Fruit fly (Drosophila melanogaster) whole organism, embryonic: Measurements from ENCODE around the gene Col4a1.
A peak's percentile ranks its signal among the peaks of the same experiment; 100 is the strongest.

Experiments used
- Antp ChIP-seq: fragments of 200-800 bp; sonication (Bioruptor generic); optimal IDR thresholded peaks from 3 replicates; lab custom pipeline; 2016; ENCODE audit warnings: missing biosample characterization, missing genetic modification characterization
- Awh ChIP-seq: fragments of 200-800 bp; sonication (Bioruptor generic); IDR thresholded peaks from 2 replicates; pipeline ENCODE4, ENCODE4 v1.3.6; 2022; ENCODE audit warnings: missing biosample characterization, missing genetic modification characterization
- CG10321 ChIP-seq: fragments of 200-800 bp; sonication (Bioruptor generic); IDR thresholded peaks from 2 replicates; pipeline ENCODE4 v1.3.6; 2022; ENCODE audit warnings: missing biosample characterization, missing genetic modification characterization
- CG10654 ChIP-seq: fragments of 200-800 bp; sonication (Bioruptor generic); optimal IDR thresholded peaks from 2 replicates; lab custom pipeline; 2016; ENCODE audit warnings: missing biosample characterization, missing genetic modification characterization
- CG10959 ChIP-seq: fragments of 200-800 bp; sonication (Bioruptor generic); IDR thresholded peaks from 2 replicates; pipeline ENCODE4 v1.3.6; 2022; ENCODE audit warnings: missing biosample characterization, missing genetic modification characterization
- CG12155 ChIP-seq: fragments of 200-800 bp; sonication (Bioruptor generic); optimal IDR thresholded peaks from 3 replicates; lab custom pipeline; 2016; ENCODE audit warnings: missing biosample characterization, missing genetic modification characterization
- CG12942 ChIP-seq: fragments of 200-800 bp; sonication (Bioruptor generic); optimal IDR thresholded peaks from 3 replicates; lab custom pipeline; 2016; ENCODE audit warnings: missing biosample characterization, missing genetic modification characterization
- CG15269 ChIP-seq: fragments of 200-800 bp; sonication (Bioruptor generic); optimal IDR thresholded peaks from 2 replicates; lab custom pipeline; 2018; ENCODE audit warnings: missing biosample characterization, mild to moderate bottlenecking, missing genetic modification characterization, moderate library complexity
- CG15514 ChIP-seq: fragments of 200-800 bp; sonication (Bioruptor generic); optimal IDR thresholded peaks from 3 replicates; lab custom pipeline; 2017; ENCODE audit warnings: missing biosample characterization, missing genetic modification characterization, mild to moderate bottlenecking, moderate library complexity, missing genetic modification reagents
- CG15696 ChIP-seq: fragments of 200-800 bp; sonication (Bioruptor generic); optimal IDR thresholded peaks from 2 replicates; lab custom pipeline; 2019; ENCODE audit warnings: missing biosample characterization, mild to moderate bottlenecking, missing genetic modification characterization, moderate library complexity
- CG1603 ChIP-seq: fragments of 200-800 bp; sonication (Bioruptor generic); optimal IDR thresholded peaks from 2 replicates; lab custom pipeline; 2019; ENCODE audit warnings: missing biosample characterization, mild to moderate bottlenecking, missing genetic modification characterization, moderate library complexity
- CG1647 ChIP-seq: fragments of 200-800 bp; sonication (Bioruptor generic); optimal IDR thresholded peaks from 3 replicates; lab custom pipeline; 2016; ENCODE audit warnings: missing biosample characterization, missing genetic modification characterization
- CG1832 ChIP-seq: fragments of 200-800 bp; sonication (Bioruptor generic); optimal IDR thresholded peaks from 2 replicates; lab custom pipeline; 2017; ENCODE audit warnings: missing biosample characterization, mild to moderate bottlenecking, missing genetic modification characterization, inconsistent platforms
- CG2678 ChIP-seq: fragments of 200-800 bp; sonication (Bioruptor generic); optimal IDR thresholded peaks from 3 replicates; lab custom pipeline; 2019; ENCODE audit warnings: missing biosample characterization, mild to moderate bottlenecking, missing genetic modification characterization, moderate library complexity
- CG3163 ChIP-seq: fragments of 200-800 bp; sonication (Bioruptor generic); optimal IDR thresholded peaks from 3 replicates; lab custom pipeline; 2016; ENCODE audit warnings: missing biosample characterization, missing genetic modification characterization
- CG7963 ChIP-seq: fragments of 200-800 bp; sonication (Bioruptor generic); IDR thresholded peaks from 3 replicates; pipeline ENCODE4 v1.3.6; 2022; ENCODE audit warnings: missing biosample characterization, missing genetic modification characterization; ENCODE audit not compliant: partially characterized antibody
- CG8388 ChIP-seq: fragments of 200-800 bp; sonication (Bioruptor generic); optimal IDR thresholded peaks from 2 replicates; lab custom pipeline; 2019; ENCODE audit warnings: missing biosample characterization, mild to moderate bottlenecking, missing genetic modification characterization, moderate library complexity
- CG8944 ChIP-seq: fragments of 200-800 bp; sonication (Bioruptor generic); optimal IDR thresholded peaks from 3 replicates; lab custom pipeline; 2016; ENCODE audit warnings: missing biosample characterization, missing genetic modification characterization
- CG9876 ChIP-seq: fragments of 200-800 bp; sonication (Bioruptor generic); optimal IDR thresholded peaks from 2 replicates; lab custom pipeline; 2016; ENCODE audit warnings: missing biosample characterization, missing genetic modification characterization
- CHES-1-like ChIP-seq: fragments of 200-800 bp; sonication (Bioruptor generic); optimal IDR thresholded peaks from 2 replicates; lab custom pipeline; 2016; ENCODE audit warnings: missing biosample characterization, missing genetic modification characterization
- ERR ChIP-seq: fragments of 200-800 bp; sonication (Bioruptor generic); optimal IDR thresholded peaks from 2 replicates; lab custom pipeline; 2016; ENCODE audit warnings: missing biosample characterization, missing genetic modification characterization
- Ets65A ChIP-seq: fragments of 200-800 bp; sonication (Bioruptor generic); peaks from one replicate; lab custom pipeline; 2016; ENCODE audit warnings: missing biosample characterization, missing genetic modification characterization
- Mes4 ChIP-seq: fragments of 200-800 bp; sonication (Bioruptor generic); optimal IDR thresholded peaks from 2 replicates; lab custom pipeline; 2016; ENCODE audit warnings: missing biosample characterization, missing genetic modification characterization
- Mrtf ChIP-seq: fragments of 200-800 bp; sonication (Bioruptor generic); IDR thresholded peaks from 3 replicates; pipeline ENCODE4 v1.3.6; 2022; ENCODE audit warnings: missing biosample characterization, missing genetic modification characterization
- Opbp ChIP-seq: fragments of 200-800 bp; sonication (Bioruptor generic); IDR thresholded peaks from 3 replicates; pipeline ENCODE4 v1.3.6; 2022; ENCODE audit warnings: missing biosample characterization, missing genetic modification characterization; ENCODE audit not compliant: partially characterized antibody
- Taf1 ChIP-seq: fragments of 200-800 bp; sonication (Bioruptor generic); IDR thresholded peaks from 2 replicates; pipeline ENCODE4 v1.3.6; 2022; ENCODE audit warnings: missing biosample characterization, missing genetic modification characterization
- az2 ChIP-seq: fragments of 200-800 bp; sonication (Bioruptor generic); optimal IDR thresholded peaks from 3 replicates; lab custom pipeline; 2016; ENCODE audit warnings: missing biosample characterization, missing genetic modification characterization
- br ChIP-seq: fragments of >200 bp; optimal IDR thresholded peaks from 2 replicates; lab custom pipeline; 2017
- cas ChIP-seq: fragments of 200-800 bp; sonication (Bioruptor generic); IDR thresholded peaks from 2 replicates; pipeline ENCODE4 v1.3.6; 2022; ENCODE audit warnings: missing biosample characterization, missing genetic modification characterization
- caup ChIP-seq: fragments of 200-800 bp; sonication (Bioruptor generic); optimal IDR thresholded peaks from 3 replicates; lab custom pipeline; 2017; ENCODE audit warnings: missing biosample characterization, mild to moderate bottlenecking, missing genetic modification characterization, moderate library complexity; ENCODE audit not compliant: severe bottlenecking
- chm ChIP-seq: fragments of 200-800 bp; sonication (Bioruptor generic); IDR thresholded peaks from 2 replicates; pipeline ENCODE4 v1.3.6; 2022; ENCODE audit warnings: missing biosample characterization, missing genetic modification characterization
- cwo ChIP-seq: fragments of 200-800 bp; sonication (Bioruptor generic); optimal IDR thresholded peaks from 3 replicates; lab custom pipeline; 2017; ENCODE audit warnings: missing biosample characterization, missing genetic modification characterization, mild to moderate bottlenecking, moderate library complexity, missing genetic modification reagents
- dm ChIP-seq: fragments of 200-800 bp; sonication (Bioruptor generic); optimal IDR thresholded peaks from 3 replicates; lab custom pipeline; 2016; ENCODE audit warnings: missing biosample characterization, missing genetic modification characterization
- dpn ChIP-seq, 2 experiments: fragments of 200-800 bp; sonication (Bioruptor generic); optimal IDR thresholded peaks; 3 replicates each; lab custom pipeline; 2016; ENCODE audit warnings: missing biosample characterization in 2 of 2, missing genetic modification characterization in 2 of 2
- esg ChIP-seq: fragments of 200-800 bp; sonication (Bioruptor generic); conservative IDR thresholded peaks from 2 replicates; pipeline ENCODE4 v1.3.6; 2022; ENCODE audit warnings: missing biosample characterization, missing genetic modification characterization
- ewg ChIP-seq: fragments of 200-800 bp; sonication (Bioruptor generic); optimal IDR thresholded peaks from 3 replicates; lab custom pipeline; 2017; ENCODE audit warnings: mild to moderate bottlenecking, missing biosample characterization, missing genetic modification reagents, missing genetic modification characterization
- gt ChIP-seq: fragments of 200-800 bp; sonication (Bioruptor generic); IDR thresholded peaks from 2 replicates; pipeline ENCODE4 v1.3.6; 2022; ENCODE audit warnings: missing biosample characterization, missing genetic modification characterization
- hb ChIP-seq: fragments of 200-800 bp; sonication (Bioruptor generic); IDR thresholded peaks from 3 replicates; pipeline ENCODE4 v1.3.6; 2022; ENCODE audit warnings: missing biosample characterization, missing genetic modification characterization; ENCODE audit not compliant: partially characterized antibody
- ken ChIP-seq: fragments of 200-800 bp; sonication (Bioruptor generic); IDR thresholded peaks from 3 replicates; pipeline ENCODE4 v1.3.6; 2022; ENCODE audit warnings: missing biosample characterization, missing genetic modification characterization
- kni ChIP-seq: fragments of 200-800 bp; sonication (Bioruptor generic); optimal IDR thresholded peaks from 3 replicates; lab custom pipeline; 2017; ENCODE audit warnings: mild to moderate bottlenecking, missing biosample characterization, missing genetic modification reagents, missing genetic modification characterization
- lbe ChIP-seq: fragments of 200-800 bp; sonication (Bioruptor generic); optimal IDR thresholded peaks from 2 replicates; lab custom pipeline; 2016; ENCODE audit warnings: missing biosample characterization, mild to moderate bottlenecking, missing genetic modification characterization
- nau ChIP-seq: fragments of 200-800 bp; sonication (Bioruptor generic); optimal IDR thresholded peaks from 3 replicates; lab custom pipeline; 2017; ENCODE audit warnings: missing biosample characterization, mild to moderate bottlenecking, missing genetic modification characterization, missing genetic modification reagents
- odd ChIP-seq: fragments of 200-800 bp; sonication (Bioruptor generic); optimal IDR thresholded peaks from 2 replicates; lab custom pipeline; 2017; ENCODE audit warnings: missing biosample characterization, mild to moderate bottlenecking, missing genetic modification characterization
- otp ChIP-seq: fragments of 200-800 bp; sonication (Bioruptor generic); IDR thresholded peaks from 3 replicates; pipeline ENCODE4, ENCODE4 v1.3.6; 2022; ENCODE audit warnings: missing biosample characterization, missing genetic modification characterization
- pnt ChIP-seq: fragments of 200-800 bp; sonication (Bioruptor generic); optimal IDR thresholded peaks from 3 replicates; lab custom pipeline; 2016; ENCODE audit warnings: missing biosample characterization, missing genetic modification characterization
- pzg ChIP-seq: fragments of 200-800 bp; sonication (Bioruptor generic); optimal IDR thresholded peaks from 3 replicates; lab custom pipeline; 2018; ENCODE audit warnings: missing biosample characterization, mild to moderate bottlenecking, missing genetic modification characterization, moderate library complexity
- row ChIP-seq: fragments of 200-800 bp; sonication (Bioruptor generic); IDR thresholded peaks from 3 replicates; pipeline ENCODE4 v1.3.6; 2022; ENCODE audit warnings: missing biosample characterization, missing genetic modification characterization
- salm ChIP-seq: fragments of 200-800 bp; sonication (Bioruptor generic); optimal IDR thresholded peaks from 2 replicates; lab custom pipeline; 2018; ENCODE audit warnings: missing biosample characterization, mild to moderate bottlenecking, missing genetic modification characterization
- schlank ChIP-seq: fragments of 200-800 bp; sonication (Bioruptor generic); optimal IDR thresholded peaks from 2 replicates; lab custom pipeline; 2018; ENCODE audit warnings: missing biosample characterization, mild to moderate bottlenecking, missing genetic modification characterization
- scrt ChIP-seq: fragments of 200-800 bp; sonication (Bioruptor generic); optimal IDR thresholded peaks from 2 replicates; lab custom pipeline; 2018; ENCODE audit warnings: missing biosample characterization, mild to moderate bottlenecking, missing genetic modification characterization, moderate library complexity
- slbo ChIP-seq: fragments of 200-800 bp; sonication (Bioruptor generic); IDR thresholded peaks from 2 replicates; pipeline ENCODE4 v1.3.6; 2022; ENCODE audit warnings: missing biosample characterization, missing genetic modification characterization
- zfh1 ChIP-seq: fragments of 200-800 bp; sonication (Bioruptor generic); IDR thresholded peaks from 3 replicates; pipeline ENCODE4 v1.3.6; 2022; ENCODE audit warnings: missing biosample characterization, missing genetic modification characterization

The Col4a1 gene

DNA sequence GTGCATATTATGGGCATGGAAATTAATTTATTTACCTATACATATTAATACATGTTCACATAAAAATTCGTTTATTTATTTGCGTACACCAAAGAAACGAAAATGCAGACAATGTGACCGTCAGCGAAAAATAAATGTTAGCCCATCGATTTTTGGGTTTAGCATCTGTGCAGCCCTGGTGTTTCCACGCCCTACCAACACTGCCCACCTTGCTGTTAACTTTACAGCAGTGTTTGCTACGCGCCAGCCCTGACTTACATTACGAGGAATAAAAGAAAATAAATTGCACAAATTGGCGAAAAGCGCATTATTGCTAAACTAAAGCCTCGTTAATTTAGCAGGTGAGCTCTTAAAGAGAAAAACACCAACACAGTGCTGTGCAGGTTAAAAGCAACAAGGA, 13.6 kb downstream of the Col4a1 start, which contains the start of the genes CG33995, CG44000 and CG44001 (continued):
- TF ChIP-seq CG9876 (GFP tag; lab: Kevin White, UChicago) (peak; percentile 60), pzg (peak; percentile 97), CG2678 (tag; lab: Kevin White, UChicago) (peak; percentile 31), odd (no peak), CG1832 (no peak), nau (GFP tag; lab: Kevin White, UChicago) (no peak), zfh1 (GFP tag; lab: Robert Waterston, UW) (peak; percentile 57; the same call in 2 of the 3 replicates), CG12942 (GFP tag; lab: Kevin White, UChicago) (peak; percentile 32), pnt (GFP tag; lab: Kevin White, UChicago) (peak; percentile 28), Antp (peak; percentile 64), CG10654 (GFP tag; lab: Kevin White, UChicago) (peak; percentile 45), slbo (peak; percentile 78), br (lab: Kevin White, UChicago) (no peak), CG15514 (GFP tag; lab: Kevin White, UChicago) (peak; percentile 84), esg (GFP tag; lab: Robert Waterston, UW) (no peak), az2 (GFP tag; lab: Kevin White, UChicago) (peak; percentile 12), Mrtf (no peak), hb (GFP tag; lab: Robert Waterston, UW) (no peak), Awh (GFP tag; lab: Robert Waterston, UW) (no peak), CG15696 (tag; lab: Kevin White, UChicago) (no peak), CG10321 (no peak), kni (GFP tag; lab: Kevin White, UChicago) (no peak), CHES-1-like (GFP tag; lab: Kevin White, UChicago) (peak; percentile 56), scrt (GFP tag; lab: Kevin White, UChicago) (no peak), cas (GFP tag; lab: Robert Waterston, UW) (0 out of 2 replicates have a peak, but pooled peaks have one; percentile 27), Opbp (GFP tag; lab: Robert Waterston, UW) (peak; percentile 80), Mes4 (GFP tag; lab: Kevin White, UChicago) (peak; percentile 11), salm (no peak), gt (no peak), caup (GFP tag; lab: Kevin White, UChicago) (peak; percentile 40), dm (peak; percentile 40), cwo (GFP tag; lab: Kevin White, UChicago) (no peak), chm (peak; percentile 57)

DNA sequence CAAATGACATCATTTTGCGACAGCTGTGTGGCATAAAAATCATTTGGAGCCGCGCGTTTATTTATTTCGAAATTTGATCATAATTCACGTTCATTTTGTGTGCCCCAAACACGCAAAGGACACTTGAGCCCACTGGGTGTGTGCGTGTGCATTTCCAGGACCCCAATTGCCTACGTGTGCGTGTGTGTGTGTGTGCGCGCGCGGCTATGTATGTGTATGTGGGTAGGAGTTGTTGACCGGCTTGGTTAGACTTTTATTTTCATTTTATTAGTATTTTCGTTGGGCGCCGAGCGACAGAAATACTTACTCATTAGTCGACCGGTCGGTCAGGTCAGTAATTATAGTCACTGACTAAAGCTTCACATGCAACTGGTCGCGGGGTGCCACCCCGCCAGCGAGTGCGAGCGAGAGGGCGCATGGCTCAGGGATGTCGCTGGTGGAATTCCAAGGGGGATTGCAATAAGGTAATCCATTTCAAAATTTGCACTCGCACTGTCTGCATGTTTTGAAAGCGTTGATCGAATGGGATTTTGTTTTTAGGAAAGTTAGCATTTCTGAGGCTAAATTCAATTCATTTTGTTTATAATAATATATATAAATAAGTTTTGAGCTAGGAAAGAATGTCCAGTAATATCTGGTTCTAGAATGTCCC, 14.2 kb downstream of the Col4a1 start:
- TF ChIP-seq CG7963 (GFP tag; lab: Robert Waterston, UW) = no peak
- no peak for TF ChIP-seq CG10959
- TF ChIP-seq ERR (GFP tag; lab: Kevin White, UChicago) = no peak
- peak; percentile 43 for TF ChIP-seq lbe (GFP tag; lab: Kevin White, UChicago)
- TF ChIP-seq Taf1 (GFP tag; lab: Robert Waterston, UW) = 0 out of 2 replicates have a peak, but pooled peaks have one; percentile 18
- TF ChIP-seq ken (GFP tag; lab: Robert Waterston, UW) = 0 out of 3 replicates have a peak, but pooled peaks have one; percentile 35
- peak; percentile 40 for TF ChIP-seq CG12155
- TF ChIP-seq ewg = peak; percentile 37
- TF ChIP-seq CG8388 = peak; percentile 27
- TF ChIP-seq CG8944 (GFP tag; lab: Kevin White, UChicago) = peak; percentile 30
- TF ChIP-seq otp (GFP tag; lab: Robert Waterston, UW) = peak; percentile 33; the same call in 1 of the 3 replicates
- peak; percentile 50 for TF ChIP-seq row (GFP tag; lab: Robert Waterston, UW)
- peak; percentile 56 for TF ChIP-seq CG15269
- peak in 1 of 2 experiments; percentile 62 for TF ChIP-seq dpn (GFP tag; optimal IDR thresholded peaks at IDR 0.05; lab: Kevin White, UChicago)
- TF ChIP-seq Ets65A (GFP tag; lab: Kevin White, UChicago) = peak; percentile 92
- peak; percentile 9 for TF ChIP-seq CG1647
- peak; percentile 25 for TF ChIP-seq CG1603
- peak; percentile 6 for TF ChIP-seq schlank (tag; lab: Kevin White, UChicago)
- no peak for TF ChIP-seq CG3163 (GFP tag; lab: Kevin White, UChicago)
